Fruit fly (Drosophila melanogaster) whole organism, embryonic: ENCODE measurements around the gene IKKepsilon.

Experiments
- Blimp-1 ChIP-seq: fragments of 200-800 bp; sonication (Bioruptor generic); optimal IDR thresholded peaks from 3 replicates; lab custom pipeline; 2018; ENCODE audit warnings: missing biosample characterization, missing genetic modification characterization, mild to moderate bottlenecking, moderate library complexity, missing genetic modification reagents
- CG10321 ChIP-seq: fragments of 200-800 bp; sonication (Bioruptor generic); IDR thresholded peaks from 2 replicates; pipeline ENCODE4 v1.3.6; 2022; ENCODE audit warnings: missing biosample characterization, missing genetic modification characterization
- CG11398 ChIP-seq: fragments of 200-800 bp; sonication (Bioruptor generic); optimal IDR thresholded peaks from 2 replicates; lab custom pipeline; 2016; ENCODE audit warnings: missing biosample characterization, missing genetic modification characterization
- CG11696 ChIP-seq: fragments of 200-800 bp; sonication (Bioruptor generic); IDR thresholded peaks from 2 replicates; pipeline ENCODE4 v1.3.6; 2022; ENCODE audit warnings: missing biosample characterization, missing genetic modification characterization
- CG12659 ChIP-seq: fragments of 200-800 bp; sonication (Bioruptor generic); optimal IDR thresholded peaks from 3 replicates; lab custom pipeline; 2017; ENCODE audit warnings: mild to moderate bottlenecking, missing biosample characterization, missing genetic modification reagents, missing genetic modification characterization
- CG13287 ChIP-seq: fragments of 200-800 bp; sonication (Bioruptor generic); IDR thresholded peaks from 2 replicates; pipeline ENCODE4 v1.3.6; 2022; ENCODE audit warnings: missing biosample characterization, missing genetic modification characterization; ENCODE audit not compliant: partially characterized antibody
- CG14667 ChIP-seq: fragments of 200-800 bp; sonication (Bioruptor generic); IDR thresholded peaks from 2 replicates; pipeline ENCODE4 v1.3.6; 2022; ENCODE audit warnings: missing biosample characterization, missing genetic modification characterization
- CG16779 ChIP-seq: fragments of 200-800 bp; sonication (Bioruptor generic); IDR thresholded peaks from 2 replicates; pipeline ENCODE4 v1.3.6; 2022; ENCODE audit warnings: missing biosample characterization, missing genetic modification characterization
- CG1832 ChIP-seq: fragments of 200-800 bp; sonication (Bioruptor generic); optimal IDR thresholded peaks from 2 replicates; lab custom pipeline; 2017; ENCODE audit warnings: missing biosample characterization, mild to moderate bottlenecking, missing genetic modification characterization, inconsistent platforms
- CG2199 ChIP-seq: fragments of 200-800 bp; sonication (Bioruptor generic); IDR thresholded peaks from 3 replicates; pipeline ENCODE4 v1.3.6; 2022; ENCODE audit warnings: missing biosample characterization, missing genetic modification characterization
- CG2678 ChIP-seq: fragments of 200-800 bp; sonication (Bioruptor generic); optimal IDR thresholded peaks from 3 replicates; lab custom pipeline; 2019; ENCODE audit warnings: missing biosample characterization, mild to moderate bottlenecking, missing genetic modification characterization, moderate library complexity
- CG4328 ChIP-seq: fragments of 200-800 bp; sonication (Bioruptor generic); optimal IDR thresholded peaks from 3 replicates; lab custom pipeline; 2017; ENCODE audit warnings: missing biosample characterization, missing genetic modification reagents, missing genetic modification characterization
- CG4820 ChIP-seq: fragments of 200-800 bp; sonication (Bioruptor generic); optimal IDR thresholded peaks from 3 replicates; lab custom pipeline; 2016; ENCODE audit warnings: missing biosample characterization, missing genetic modification characterization
- CG5953 ChIP-seq: fragments of 200-800 bp; sonication (Bioruptor generic); IDR thresholded peaks from 2 replicates; pipeline ENCODE4 v1.3.6; 2022; ENCODE audit warnings: missing biosample characterization, missing genetic modification characterization
- CG6272 ChIP-seq: fragments of 200-800 bp; sonication (Bioruptor generic); IDR thresholded peaks from 2 replicates; pipeline ENCODE4 v1.3.6; 2022; ENCODE audit warnings: missing biosample characterization, missing genetic modification characterization
- CG6683 ChIP-seq: fragments of 200-800 bp; sonication (Bioruptor generic); optimal IDR thresholded peaks from 2 replicates; lab custom pipeline; 2017; ENCODE audit warnings: missing biosample characterization, mild to moderate bottlenecking, missing genetic modification characterization, missing genetic modification reagents
- CG8388 ChIP-seq: fragments of 200-800 bp; sonication (Bioruptor generic); optimal IDR thresholded peaks from 2 replicates; lab custom pipeline; 2019; ENCODE audit warnings: missing biosample characterization, mild to moderate bottlenecking, missing genetic modification characterization, moderate library complexity
- CG8924 ChIP-seq: fragments of 200-800 bp; optimal IDR thresholded peaks from 3 replicates; lab custom pipeline; 2019; ENCODE audit warnings: missing biosample characterization, mild to moderate bottlenecking, missing genetic modification characterization, moderate library complexity
- CG9609 ChIP-seq: fragments of 200-800 bp; sonication (Bioruptor generic); optimal IDR thresholded peaks from 3 replicates; lab custom pipeline; 2016; ENCODE audit warnings: missing biosample characterization, missing genetic modification characterization
- D19B ChIP-seq: fragments of 200-800 bp; sonication (Bioruptor generic); optimal IDR thresholded peaks from 2 replicates; lab custom pipeline; 2017; ENCODE audit warnings: missing biosample characterization, mild to moderate bottlenecking, missing genetic modification characterization
- HHEX ChIP-seq: fragments of 200-800 bp; sonication (Bioruptor generic); optimal IDR thresholded peaks from 3 replicates; lab custom pipeline; 2017; ENCODE audit warnings: missing biosample characterization, mild to moderate bottlenecking, missing genetic modification characterization, missing genetic modification reagents
- Max ChIP-seq: fragments of 200-800 bp; sonication (Bioruptor generic); optimal IDR thresholded peaks from 2 replicates; lab custom pipeline; 2016; ENCODE audit warnings: missing biosample characterization, mild to moderate bottlenecking, missing genetic modification characterization
- Myb ChIP-seq: fragments of 200-800 bp; sonication (Bioruptor generic); optimal IDR thresholded peaks from 2 replicates; lab custom pipeline; 2016; ENCODE audit warnings: missing biosample characterization, missing genetic modification characterization
- NC2β ChIP-seq: fragments of 200-800 bp; sonication (Bioruptor generic); optimal IDR thresholded peaks from 2 replicates; lab custom pipeline; 2016; ENCODE audit warnings: missing biosample characterization, missing genetic modification characterization
- Pdp1 ChIP-seq, 2 experiments: fragments of 200-800 bp; sonication (Bioruptor generic); optimal IDR thresholded peaks; 3 replicates each; lab custom pipeline; 2016; ENCODE audit warnings: missing biosample characterization in 2 of 2, missing genetic modification characterization in 2 of 2, mild to moderate bottlenecking in 1 of 2, moderate library complexity in 1 of 2
- Sox100B ChIP-seq: fragments of 200-800 bp; sonication (Bioruptor generic); optimal IDR thresholded peaks from 3 replicates; lab custom pipeline; 2018; ENCODE audit warnings: missing biosample characterization, mild to moderate bottlenecking, missing genetic modification characterization
- Trl ChIP-seq, 3 experiments: fragments of >200 bp in 2 of 3; fragments of 200-800 bp in 1 of 3; sonication (Bioruptor generic) in 1 of 3; optimal IDR thresholded peaks; 2 replicates in 1 of 3; 3 replicates in 2 of 3; lab custom pipeline; 2016 to 2017; ENCODE audit warnings: missing biosample characterization in 1 of 3, missing genetic modification characterization in 1 of 3
- ara ChIP-seq: fragments of 200-800 bp; sonication (Bioruptor generic); IDR thresholded peaks from 2 replicates; pipeline ENCODE4 v1.3.6; 2022; ENCODE audit warnings: missing biosample characterization, missing genetic modification characterization
- bcd ChIP-seq: fragments of 200-800 bp; sonication (Bioruptor generic); optimal IDR thresholded peaks from 2 replicates; lab custom pipeline; 2017; ENCODE audit warnings: missing biosample characterization, mild to moderate bottlenecking, missing genetic modification characterization
- bigmax ChIP-seq: fragments of 200-800 bp; sonication (Bioruptor generic); optimal IDR thresholded peaks from 2 replicates; lab custom pipeline; 2018; ENCODE audit warnings: missing biosample characterization, mild to moderate bottlenecking, missing genetic modification characterization
- cad ChIP-seq: fragments of >200 bp; optimal IDR thresholded peaks from 2 replicates; lab custom pipeline; 2017; ENCODE audit warnings: missing biosample characterization, missing genetic modification characterization
- cg ChIP-seq: fragments of 200-800 bp; sonication (Bioruptor generic); optimal IDR thresholded peaks from 3 replicates; lab custom pipeline; 2019; ENCODE audit warnings: missing biosample characterization, mild to moderate bottlenecking, missing genetic modification characterization, moderate library complexity
- disco-r ChIP-seq: fragments of 200-800 bp; sonication (Bioruptor generic); optimal IDR thresholded peaks from 2 replicates; lab custom pipeline; 2016; ENCODE audit warnings: missing biosample characterization, missing genetic modification characterization
- dpn ChIP-seq, 2 experiments: fragments of 200-800 bp; sonication (Bioruptor generic); optimal IDR thresholded peaks; 3 replicates each; lab custom pipeline; 2016; ENCODE audit warnings: missing biosample characterization in 2 of 2, missing genetic modification characterization in 2 of 2
- ewg ChIP-seq: fragments of 200-800 bp; sonication (Bioruptor generic); optimal IDR thresholded peaks from 3 replicates; lab custom pipeline; 2017; ENCODE audit warnings: mild to moderate bottlenecking, missing biosample characterization, missing genetic modification reagents, missing genetic modification characterization
- exex ChIP-seq: fragments of 200-800 bp; sonication (Bioruptor generic); optimal IDR thresholded peaks from 4 replicates; lab custom pipeline; 2018; ENCODE audit warnings: missing biosample characterization, mild to moderate bottlenecking, missing genetic modification characterization, moderate library complexity
- fd3F ChIP-seq: fragments of 200-800 bp; sonication (Bioruptor generic); optimal IDR thresholded peaks from 2 replicates; lab custom pipeline; 2018; ENCODE audit warnings: missing biosample characterization, mild to moderate bottlenecking, missing genetic modification characterization, moderate library complexity
- fd64A ChIP-seq: fragments of 200-800 bp; sonication (Bioruptor generic); optimal IDR thresholded peaks from 3 replicates; lab custom pipeline; 2018; ENCODE audit warnings: missing biosample characterization, mild to moderate bottlenecking, missing genetic modification characterization
- mam ChIP-seq: fragments of 200-800 bp; sonication (Bioruptor generic); optimal IDR thresholded peaks from 3 replicates; lab custom pipeline; 2016; ENCODE audit warnings: missing biosample characterization, missing genetic modification characterization
- pita ChIP-seq: fragments of 200-800 bp; sonication (Bioruptor generic); optimal IDR thresholded peaks from 2 replicates; lab custom pipeline; 2017; ENCODE audit warnings: missing biosample characterization, mild to moderate bottlenecking, missing genetic modification characterization
- pum ChIP-seq: fragments of 200-800 bp; sonication (Bioruptor generic); optimal IDR thresholded peaks from 2 replicates; lab custom pipeline; 2016; ENCODE audit warnings: missing biosample characterization, missing genetic modification characterization
- salm ChIP-seq: fragments of 200-800 bp; sonication (Bioruptor generic); optimal IDR thresholded peaks from 2 replicates; lab custom pipeline; 2018; ENCODE audit warnings: missing biosample characterization, mild to moderate bottlenecking, missing genetic modification characterization
- seq ChIP-seq: fragments of 200-800 bp; sonication (Bioruptor generic); IDR thresholded peaks from 2 replicates; pipeline ENCODE4 v1.3.6; 2022; ENCODE audit warnings: missing biosample characterization, missing genetic modification characterization
- shn ChIP-seq: fragments of 200-800 bp; sonication (Bioruptor generic); optimal IDR thresholded peaks from 3 replicates; lab custom pipeline; 2016; ENCODE audit warnings: missing biosample characterization, missing genetic modification characterization
- trh ChIP-seq: fragments of 200-800 bp; sonication (Bioruptor generic); optimal IDR thresholded peaks from 2 replicates; lab custom pipeline; 2016; ENCODE audit warnings: missing biosample characterization, missing genetic modification characterization
- tup ChIP-seq: fragments of 200-800 bp; sonication (Bioruptor generic); optimal IDR thresholded peaks from 2 replicates; lab custom pipeline; 2016; ENCODE audit warnings: missing biosample characterization, mild to moderate bottlenecking, missing genetic modification characterization, moderate library complexity
- unc-4 ChIP-seq: fragments of 200-800 bp; sonication (Bioruptor generic); IDR thresholded peaks from 2 replicates; pipeline ENCODE4 v1.3.6; 2022; ENCODE audit warnings: missing biosample characterization, missing genetic modification characterization; ENCODE audit not compliant: partially characterized antibody
- usp ChIP-seq: fragments of >200 bp; optimal IDR thresholded peaks from 2 replicates; lab custom pipeline; 2017; ENCODE audit warnings: missing biosample characterization, missing genetic modification characterization
- vfl ChIP-seq: fragments of 200-800 bp; sonication (Bioruptor generic); optimal IDR thresholded peaks from 2 replicates; lab custom pipeline; 2016; ENCODE audit warnings: missing biosample characterization, missing genetic modification characterization
- vnd ChIP-seq: fragments of 200-800 bp; sonication (Bioruptor generic); IDR thresholded peaks from 3 replicates; pipeline ENCODE4 v1.3.6; 2022; ENCODE audit warnings: missing biosample characterization, missing genetic modification characterization; ENCODE audit not compliant: partially characterized antibody
- zen ChIP-seq: fragments of 200-800 bp; sonication (Bioruptor generic); optimal IDR thresholded peaks from 3 replicates; lab custom pipeline; 2018; ENCODE audit warnings: missing biosample characterization, mild to moderate bottlenecking, missing genetic modification characterization, moderate library complexity

Gene IKKepsilon

dm6 chr2L:20649891-20650290 is 26.0 kb upstream of the IKKepsilon start, which contains the start of gene CG2611 (continued):
- TF ChIP-seq CG9609 (GFP tag; lab: Kevin White, UChicago) (peak; percentile 30), usp (no peak), CG1832 (no peak), ara (GFP tag; lab: Robert Waterston, UW) (no peak), CG5953 (GFP tag; lab: Robert Waterston, UW) (no peak), trh (GFP tag; lab: Kevin White, UChicago) (no peak), CG16779 (GFP tag; lab: Robert Waterston, UW) (no peak), zen (no peak), CG2678 (tag; lab: Kevin White, UChicago) (no peak), ewg (GFP tag; lab: Kevin White, UChicago) (no peak), disco-r (GFP tag; lab: Kevin White, UChicago) (no peak), CG6272 (GFP tag; lab: Robert Waterston, UW) (no peak), tup (GFP tag; lab: Kevin White, UChicago) (peak; percentile 19), D19B (no peak), CG14667 (GFP tag; lab: Robert Waterston, UW) (no peak), fd64A (GFP tag; lab: Kevin White, UChicago) (no peak), exex (tag; lab: Kevin White, UChicago) (no peak), CG2199 (GFP tag; lab: Robert Waterston, UW) (no peak), CG8388 (GFP tag; lab: Kevin White, UChicago) (peak; percentile 20), CG11696 (no peak), bigmax (no peak), CG11398 (GFP tag; lab: Kevin White, UChicago) (no peak), salm (tag; lab: Kevin White, UChicago) (no peak), CG8924 (tag; lab: Kevin White, UChicago) (no peak), Pdp1 (GFP tag; optimal IDR thresholded peaks at IDR 0.05; lab: Kevin White, UChicago) (peak; percentile 58 to 59), CG13287 (GFP tag; lab: Robert Waterston, UW) (no peak), dpn (GFP tag; optimal IDR thresholded peaks at IDR 0.05; lab: Kevin White, UChicago) (peak; percentile 38 to 41), shn (GFP tag; lab: Kevin White, UChicago) (peak; percentile 3), CG10321 (GFP tag; lab: Robert Waterston, UW) (no peak), cg (GFP tag; lab: Kevin White, UChicago) (no peak), vnd (GFP tag; lab: Robert Waterston, UW) (no peak; the same call in 2 of the 3 replicates), pum (GFP tag; lab: Kevin White, UChicago) (peak; percentile 50), CG6683 (no peak), Trl (optimal IDR thresholded peaks at IDR 0.05; lab: Kevin White, UChicago) (no peak), Trl (GFP tag; optimal IDR thresholded peaks at IDR 0.05; lab: Kevin White, UChicago) (peak; percentile 71), Sox100B (no peak), cad (GFP tag; lab: Kevin White, UChicago) (no peak), fd3F (GFP tag; lab: Kevin White, UChicago) (peak; percentile 15), Myb (GFP tag; lab: Kevin White, UChicago) (no peak), Blimp-1 (GFP tag; lab: Kevin White, UChicago) (no peak), seq (GFP tag; lab: Robert Waterston, UW) (no peak), mam (peak; percentile 59), vfl (peak; percentile 7), NC2β (peak; percentile 39), unc-4 (GFP tag; lab: Robert Waterston, UW) (no peak), bcd (no peak), CG4328 (no peak), pita (no peak), CG4820 (GFP tag; lab: Kevin White, UChicago) (peak; percentile 37), HHEX (GFP tag; lab: Kevin White, UChicago) (no peak), CG12659 (GFP tag; lab: Kevin White, UChicago) (peak; percentile 39), Max (GFP tag; lab: Kevin White, UChicago) (peak; percentile 46)
